Fruit fly (Drosophila melanogaster) whole organism, embryonic: ENCODE measurements around the gene woc.

ENCODE experiments used
- Asciz ChIP-seq: fragments of 200-800 bp; sonication (Bioruptor generic); optimal IDR thresholded peaks from 2 replicates; lab custom pipeline; 2017; ENCODE audit warnings: missing biosample characterization, mild to moderate bottlenecking, missing genetic modification characterization, missing genetic modification reagents
- Blimp-1 ChIP-seq: fragments of 200-800 bp; sonication (Bioruptor generic); optimal IDR thresholded peaks from 3 replicates; lab custom pipeline; 2018; ENCODE audit warnings: missing biosample characterization, missing genetic modification characterization, mild to moderate bottlenecking, moderate library complexity, missing genetic modification reagents
- CG10267 ChIP-seq: fragments of 200-800 bp; sonication (Bioruptor generic); optimal IDR thresholded peaks from 2 replicates; lab custom pipeline; 2018; ENCODE audit warnings: missing biosample characterization, mild to moderate bottlenecking, missing genetic modification characterization, moderate library complexity
- CG12299 ChIP-seq: fragments of 200-800 bp; sonication (Bioruptor generic); optimal IDR thresholded peaks from 2 replicates; lab custom pipeline; 2018; ENCODE audit warnings: missing biosample characterization, mild to moderate bottlenecking, missing genetic modification characterization
- CG1647 ChIP-seq: fragments of 200-800 bp; sonication (Bioruptor generic); optimal IDR thresholded peaks from 3 replicates; lab custom pipeline; 2016; ENCODE audit warnings: missing biosample characterization, missing genetic modification characterization
- CG17186 ChIP-seq: fragments of 200-800 bp; sonication (Bioruptor generic); optimal IDR thresholded peaks from 3 replicates; lab custom pipeline; 2017; ENCODE audit warnings: missing biosample characterization, missing genetic modification reagents, missing genetic modification characterization
- CG2120 ChIP-seq: fragments of 200-800 bp; sonication (Bioruptor generic); optimal IDR thresholded peaks from 3 replicates; lab custom pipeline; 2016; ENCODE audit warnings: missing biosample characterization, missing genetic modification characterization
- CG2712 ChIP-seq: fragments of 200-800 bp; optimal IDR thresholded peaks from 3 replicates; lab custom pipeline; 2019; ENCODE audit warnings: missing biosample characterization, mild to moderate bottlenecking, missing genetic modification characterization, moderate library complexity
- CG2889 ChIP-seq: fragments of 200-800 bp; sonication (Bioruptor generic); IDR thresholded peaks from 3 replicates; pipeline ENCODE4 v1.3.6; 2022; ENCODE audit warnings: missing biosample characterization, missing genetic modification characterization
- CG3065 ChIP-seq: fragments of 200-800 bp; sonication (Bioruptor generic); optimal IDR thresholded peaks from 2 replicates; lab custom pipeline; 2016; ENCODE audit warnings: missing biosample characterization, missing genetic modification characterization
- CG32532 ChIP-seq: fragments of 200-800 bp; sonication (Bioruptor generic); IDR thresholded peaks from 2 replicates; pipeline ENCODE4 v1.3.6; 2022; ENCODE audit warnings: missing biosample characterization, missing genetic modification characterization
- CG32767 ChIP-seq: fragments of 200-800 bp; sonication (Bioruptor generic); IDR thresholded peaks from 2 replicates; pipeline ENCODE4 v1.3.6; 2022; ENCODE audit warnings: missing biosample characterization, missing genetic modification characterization
- CG33213 ChIP-seq: fragments of 200-800 bp; sonication (Bioruptor generic); optimal IDR thresholded peaks from 3 replicates; lab custom pipeline; 2016; ENCODE audit warnings: missing biosample characterization, missing genetic modification characterization
- CG33557 ChIP-seq: fragments of 200-800 bp; sonication (Bioruptor generic); optimal IDR thresholded peaks from 2 replicates; lab custom pipeline; 2019; ENCODE audit warnings: missing biosample characterization, mild to moderate bottlenecking, missing genetic modification characterization, moderate library complexity
- CG34376 ChIP-seq: fragments of 200-800 bp; sonication (Bioruptor generic); optimal IDR thresholded peaks from 2 replicates; lab custom pipeline; 2018; ENCODE audit warnings: missing biosample characterization, mild to moderate bottlenecking, missing genetic modification characterization
- CG4707 ChIP-seq: fragments of 200-800 bp; sonication (Bioruptor generic); optimal IDR thresholded peaks from 2 replicates; lab custom pipeline; 2018; ENCODE audit warnings: missing biosample characterization, mild to moderate bottlenecking, missing genetic modification characterization, moderate library complexity
- CG7556 ChIP-seq: fragments of 200-800 bp; sonication (Bioruptor generic); optimal IDR thresholded peaks from 2 replicates; lab custom pipeline; 2017; ENCODE audit warnings: missing biosample characterization, mild to moderate bottlenecking, missing genetic modification characterization
- CG7839 ChIP-seq: fragments of 200-800 bp; sonication (Bioruptor generic); optimal IDR thresholded peaks from 3 replicates; lab custom pipeline; 2018; ENCODE audit warnings: missing biosample characterization, mild to moderate bottlenecking, missing genetic modification characterization, moderate library complexity
- CG9609 ChIP-seq: fragments of 200-800 bp; sonication (Bioruptor generic); optimal IDR thresholded peaks from 3 replicates; lab custom pipeline; 2016; ENCODE audit warnings: missing biosample characterization, missing genetic modification characterization
- CG9797 ChIP-seq: fragments of 200-800 bp; sonication (Bioruptor generic); optimal IDR thresholded peaks from 3 replicates; lab custom pipeline; 2018; ENCODE audit warnings: missing biosample characterization, mild to moderate bottlenecking, missing genetic modification characterization
- Eip74EF ChIP-seq, 2 experiments: fragments of 200-800 bp in 1 of 2; fragments of >200 bp in 1 of 2; sonication (Bioruptor generic) in 1 of 2; optimal IDR thresholded peaks; 2 replicates each; lab custom pipeline; 2017 to 2019; ENCODE audit warnings: missing biosample characterization in 2 of 2, missing genetic modification characterization in 2 of 2, mild to moderate bottlenecking in 1 of 2, moderate library complexity in 1 of 2
- Hmx ChIP-seq: fragments of 200-800 bp; sonication (Bioruptor generic); optimal IDR thresholded peaks from 2 replicates; lab custom pipeline; 2016; ENCODE audit warnings: missing biosample characterization, missing genetic modification characterization
- Hsf ChIP-seq: fragments of 200-800 bp; sonication (Bioruptor generic); optimal IDR thresholded peaks from 3 replicates; lab custom pipeline; 2016; ENCODE audit warnings: missing biosample characterization, missing genetic modification characterization
- Lhr ChIP-seq: fragments of 200-800 bp; sonication (Bioruptor generic); optimal IDR thresholded peaks from 3 replicates; lab custom pipeline; 2017; ENCODE audit warnings: mild to moderate bottlenecking, missing biosample characterization, missing genetic modification reagents, missing genetic modification characterization
- MESR4 ChIP-seq: fragments of 200-800 bp; sonication (Bioruptor generic); optimal IDR thresholded peaks from 2 replicates; lab custom pipeline; 2018; ENCODE audit warnings: missing biosample characterization, mild to moderate bottlenecking, missing genetic modification characterization, moderate library complexity
- Mes4 ChIP-seq: fragments of 200-800 bp; sonication (Bioruptor generic); optimal IDR thresholded peaks from 2 replicates; lab custom pipeline; 2016; ENCODE audit warnings: missing biosample characterization, missing genetic modification characterization
- Nf-YC ChIP-seq: fragments of 200-800 bp; optimal IDR thresholded peaks from 3 replicates; lab custom pipeline; 2019; ENCODE audit warnings: missing biosample characterization, mild to moderate bottlenecking, missing genetic modification characterization, moderate library complexity
- Optix ChIP-seq: fragments of 200-800 bp; sonication (Bioruptor generic); IDR thresholded peaks from 3 replicates; pipeline ENCODE4 v1.3.6; 2022; ENCODE audit warnings: missing biosample characterization, missing genetic modification characterization
- Sox100B ChIP-seq: fragments of 200-800 bp; sonication (Bioruptor generic); optimal IDR thresholded peaks from 3 replicates; lab custom pipeline; 2018; ENCODE audit warnings: missing biosample characterization, mild to moderate bottlenecking, missing genetic modification characterization
- Stat92E ChIP-seq, 3 experiments: fragments of >200 bp in 2 of 3; fragments of 200-800 bp in 1 of 3; sonication (Bioruptor generic) in 1 of 3; optimal IDR thresholded peaks; 2 replicates each; lab custom pipeline; 2017 to 2019; ENCODE audit warnings: missing biosample characterization in 3 of 3, missing genetic modification characterization in 3 of 3, mild to moderate bottlenecking in 1 of 3, moderate library complexity in 1 of 3
- ac ChIP-seq: fragments of 200-800 bp; sonication (Bioruptor generic); optimal IDR thresholded peaks from 3 replicates; lab custom pipeline; 2017; ENCODE audit warnings: missing biosample characterization, mild to moderate bottlenecking, missing genetic modification characterization
- chn ChIP-seq: fragments of 200-800 bp; sonication (Bioruptor generic); optimal IDR thresholded peaks from 2 replicates; lab custom pipeline; 2016; ENCODE audit warnings: missing biosample characterization, missing genetic modification characterization
- croc ChIP-seq: fragments of 200-800 bp; sonication (Bioruptor generic); conservative IDR thresholded peaks from 3 replicates; pipeline ENCODE4 v1.3.6; 2022; ENCODE audit warnings: missing biosample characterization, missing genetic modification characterization
- dm ChIP-seq: fragments of 200-800 bp; sonication (Bioruptor generic); optimal IDR thresholded peaks from 3 replicates; lab custom pipeline; 2016; ENCODE audit warnings: missing biosample characterization, missing genetic modification characterization
- dmrt11E ChIP-seq: fragments of 200-800 bp; sonication (Bioruptor generic); optimal IDR thresholded peaks from 3 replicates; lab custom pipeline; 2018; ENCODE audit warnings: missing biosample characterization, mild to moderate bottlenecking, missing genetic modification characterization, moderate library complexity
- gro ChIP-seq: fragments of 200-800 bp; sonication (Bioruptor generic); optimal IDR thresholded peaks from 2 replicates; lab custom pipeline; 2016; ENCODE audit warnings: missing biosample characterization, missing genetic modification characterization
- ind ChIP-seq: fragments of 200-800 bp; sonication (Bioruptor generic); optimal IDR thresholded peaks from 3 replicates; lab custom pipeline; 2016; ENCODE audit warnings: missing biosample characterization, missing genetic modification characterization
- kay ChIP-seq: fragments of 200-800 bp; sonication (Bioruptor generic); optimal IDR thresholded peaks from 2 replicates; lab custom pipeline; 2016; ENCODE audit warnings: missing biosample characterization, missing genetic modification characterization
- mld ChIP-seq: fragments of 200-800 bp; sonication (Bioruptor generic); IDR thresholded peaks from 3 replicates; pipeline ENCODE4 v1.3.6; 2022; ENCODE audit warnings: missing biosample characterization, missing genetic modification characterization; ENCODE audit not compliant: partially characterized antibody
- pzg ChIP-seq: fragments of 200-800 bp; sonication (Bioruptor generic); optimal IDR thresholded peaks from 3 replicates; lab custom pipeline; 2018; ENCODE audit warnings: missing biosample characterization, mild to moderate bottlenecking, missing genetic modification characterization, moderate library complexity
- salm ChIP-seq: fragments of 200-800 bp; sonication (Bioruptor generic); optimal IDR thresholded peaks from 2 replicates; lab custom pipeline; 2018; ENCODE audit warnings: missing biosample characterization, mild to moderate bottlenecking, missing genetic modification characterization
- seq ChIP-seq: fragments of 200-800 bp; sonication (Bioruptor generic); IDR thresholded peaks from 2 replicates; pipeline ENCODE4 v1.3.6; 2022; ENCODE audit warnings: missing biosample characterization, missing genetic modification characterization
- sima ChIP-seq: fragments of 200-800 bp; sonication (Bioruptor generic); optimal IDR thresholded peaks from 2 replicates; lab custom pipeline; 2016; ENCODE audit warnings: missing biosample characterization, missing genetic modification characterization
- so ChIP-seq: fragments of 200-800 bp; sonication (Bioruptor generic); IDR thresholded peaks from 3 replicates; pipeline ENCODE4 v1.3.6; 2022; ENCODE audit warnings: missing biosample characterization, missing genetic modification characterization
- stwl ChIP-seq: fragments of 200-800 bp; sonication (Bioruptor generic); optimal IDR thresholded peaks from 3 replicates; lab custom pipeline; 2018; ENCODE audit warnings: missing biosample characterization, mild to moderate bottlenecking, missing genetic modification characterization, moderate library complexity
- zen ChIP-seq: fragments of 200-800 bp; sonication (Bioruptor generic); optimal IDR thresholded peaks from 3 replicates; lab custom pipeline; 2018; ENCODE audit warnings: missing biosample characterization, mild to moderate bottlenecking, missing genetic modification characterization, moderate library complexity
- zf30C ChIP-seq: fragments of 200-800 bp; sonication (Bioruptor generic); optimal IDR thresholded peaks from 3 replicates; lab custom pipeline; 2018; ENCODE audit warnings: missing biosample characterization, mild to moderate bottlenecking, missing genetic modification characterization
- zfh1 ChIP-seq: fragments of 200-800 bp; sonication (Bioruptor generic); IDR thresholded peaks from 3 replicates; pipeline ENCODE4 v1.3.6; 2022; ENCODE audit warnings: missing biosample characterization, missing genetic modification characterization

woc gene

DNA sequence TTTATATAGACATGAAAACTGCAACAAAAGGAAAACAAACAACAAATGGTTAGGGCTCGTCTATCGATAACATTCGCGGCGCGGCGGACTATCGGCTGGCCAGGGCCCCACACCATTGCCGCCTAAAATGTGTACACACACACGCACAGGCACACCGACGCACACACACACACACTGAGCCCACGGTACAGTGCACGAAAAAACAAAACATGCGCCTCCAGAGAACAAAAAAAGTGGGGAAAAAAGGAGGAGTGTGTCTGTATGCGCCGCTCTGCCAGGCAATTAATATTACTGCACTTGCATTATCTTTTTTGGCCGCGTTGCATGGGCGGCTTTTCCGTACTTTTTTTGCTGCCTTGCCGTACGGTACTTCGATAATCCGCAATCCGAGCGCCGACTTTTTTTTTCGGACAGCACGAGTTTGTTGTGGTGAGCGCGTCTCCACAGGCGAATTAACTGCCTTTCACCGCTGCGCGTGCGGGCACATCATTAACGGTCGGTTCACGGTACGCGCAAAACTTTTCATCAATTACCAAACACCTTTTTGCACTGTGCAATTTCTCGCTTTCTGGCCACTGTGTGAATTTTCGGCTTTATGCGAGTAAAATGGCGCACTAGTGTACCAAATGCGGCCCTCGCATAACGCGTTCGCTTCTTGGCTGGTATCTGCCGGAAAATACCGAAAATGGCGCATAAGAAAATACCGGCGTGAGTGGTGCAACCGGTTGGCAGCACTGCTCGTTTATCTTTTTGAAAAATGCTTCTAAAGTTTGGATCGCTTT lies at the start of gene woc (continued):
- TF ChIP-seq CG7556 (GFP tag; lab: Kevin White, UChicago) = peak; percentile 66
- TF ChIP-seq salm (tag; lab: Kevin White, UChicago) = no peak
- TF ChIP-seq sima (GFP tag; lab: Kevin White, UChicago) = no peak
- no peak for TF ChIP-seq ac (GFP tag; lab: Kevin White, UChicago)
- TF ChIP-seq CG10267 (tag; lab: Kevin White, UChicago) = peak; percentile 23
- TF ChIP-seq Blimp-1 = no peak
- TF ChIP-seq CG32767 (GFP tag; lab: Robert Waterston, UW) = peak; percentile 78
- peak; percentile 89 for TF ChIP-seq CG9797 (GFP tag; lab: Kevin White, UChicago)
- no peak for TF ChIP-seq CG3065 (GFP tag; lab: Kevin White, UChicago)
- peak; percentile 70 for TF ChIP-seq dm (GFP tag; lab: Kevin White, UChicago)
- TF ChIP-seq Nf-YC (tag; lab: Kevin White, UChicago) = no peak
- TF ChIP-seq Optix = peak; percentile 28; the same call in 1 of the 3 replicates
- peak in 1 of 3 experiments; percentile 22 for TF ChIP-seq Stat92E (GFP tag; optimal IDR thresholded peaks at IDR 0.05; lab: Kevin White, UChicago)
- no peak for TF ChIP-seq CG2712 (tag; lab: Kevin White, UChicago)
- TF ChIP-seq Sox100B (GFP tag; lab: Kevin White, UChicago) = no peak
- no peak for TF ChIP-seq CG34376
- TF ChIP-seq zf30C = peak; percentile 90
- TF ChIP-seq CG1647 (GFP tag; lab: Kevin White, UChicago) = no peak
- no peak for TF ChIP-seq Eip74EF (GFP tag; optimal IDR thresholded peaks at IDR 0.05; lab: Kevin White, UChicago)
- TF ChIP-seq CG12299 (tag; lab: Kevin White, UChicago) = no peak
- no peak for TF ChIP-seq CG7839 (tag; lab: Kevin White, UChicago)
- peak; percentile 23 for TF ChIP-seq zen (tag; lab: Kevin White, UChicago)
- no peak for TF ChIP-seq Hmx (GFP tag; lab: Kevin White, UChicago)
- peak; percentile 88 for TF ChIP-seq CG17186 (GFP tag; lab: Kevin White, UChicago)
- TF ChIP-seq CG33557 = no peak
- TF ChIP-seq CG32532 (GFP tag; lab: Robert Waterston, UW) = peak; percentile 68; the same call in 1 of the 2 replicates
- peak; percentile 28; the same call in 1 of the 3 replicates for TF ChIP-seq so (GFP tag; lab: Robert Waterston, UW)
- TF ChIP-seq Hsf (GFP tag; lab: Kevin White, UChicago) = peak; percentile 54
- TF ChIP-seq chn (GFP tag; lab: Kevin White, UChicago) = peak; percentile 59
- TF ChIP-seq MESR4 (GFP tag; lab: Kevin White, UChicago) = peak; percentile 55
- TF ChIP-seq croc (GFP tag; lab: Robert Waterston, UW) = no peak
- TF ChIP-seq kay (GFP tag; lab: Kevin White, UChicago) = no peak
- TF ChIP-seq ind (GFP tag; lab: Kevin White, UChicago) = peak; percentile 60
- TF ChIP-seq CG2120 (GFP tag; lab: Kevin White, UChicago) = peak; percentile 78
- TF ChIP-seq seq (GFP tag; lab: Robert Waterston, UW) = peak; percentile 54; the same call in 1 of the 2 replicates
- 0 out of 3 replicates have a peak, but pooled peaks have one; percentile 40 for TF ChIP-seq CG2889 (GFP tag; lab: Robert Waterston, UW)
- no peak for TF ChIP-seq Mes4 (GFP tag; lab: Kevin White, UChicago)
- no peak for TF ChIP-seq Asciz (GFP tag; lab: Kevin White, UChicago)
- no peak for TF ChIP-seq CG4707 (GFP tag; lab: Kevin White, UChicago)
- no peak for TF ChIP-seq Lhr (GFP tag; lab: Kevin White, UChicago)
- peak; percentile 77 for TF ChIP-seq mld (GFP tag; lab: Robert Waterston, UW)
- peak; percentile 51; the same call in 2 of the 3 replicates for TF ChIP-seq zfh1 (GFP tag; lab: Robert Waterston, UW)
- TF ChIP-seq CG9609 = peak; percentile 43
- no peak for TF ChIP-seq dmrt11E (tag; lab: Kevin White, UChicago)
- TF ChIP-seq gro (GFP tag; lab: Kevin White, UChicago) = no peak
- TF ChIP-seq stwl (tag; lab: Kevin White, UChicago) = peak; percentile 90
- peak; percentile 91 for TF ChIP-seq pzg (GFP tag; lab: Kevin White, UChicago)
- TF ChIP-seq CG33213 (GFP tag; lab: Kevin White, UChicago) = peak; percentile 10
